Worm (Caenorhabditis elegans) whole organism, L2 larva: Measurements from ENCODE around the gene srw-20.

Source experiments
- C34F6.9 ChIP-seq: fragments of 150-350 bp; optimal IDR thresholded peaks from 2 replicates; lab custom pipeline; 2014; ENCODE audit warnings: missing biosample characterization, missing genetic modification characterization
- F13H6.1 ChIP-seq: sonication (generic microtip); optimal IDR thresholded peaks from 2 replicates; lab custom pipeline; 2016; ENCODE audit warnings: missing genetic modification characterization, missing compliant biosample characterization
- R02D3.7 ChIP-seq: fragments of 150-350 bp; optimal IDR thresholded peaks from 2 replicates; lab custom pipeline; 2014; ENCODE audit warnings: missing biosample characterization, missing genetic modification characterization
- ZK546.5 ChIP-seq: sonication (generic microtip); optimal IDR thresholded peaks from 2 replicates; lab custom pipeline; 2017; ENCODE audit warnings: missing biosample characterization, missing genetic modification characterization
- alr-1 ChIP-seq: fragments of 150-350 bp; optimal IDR thresholded peaks from 2 replicates; lab custom pipeline; 2014; ENCODE audit warnings: missing biosample characterization, missing genetic modification characterization
- ama-1 ChIP-seq: fragments of 150-350 bp; optimal IDR thresholded peaks from 2 replicates; lab custom pipeline; 2018; ENCODE audit warnings: inconsistent platforms
- ceh-82 ChIP-seq: fragments of 150-350 bp; optimal IDR thresholded peaks from 2 replicates; lab custom pipeline; 2014; ENCODE audit warnings: missing biosample characterization, missing genetic modification characterization
- crh-2 ChIP-seq: sonication (generic microtip); optimal IDR thresholded peaks from 2 replicates; lab custom pipeline; 2017; ENCODE audit warnings: missing biosample characterization, missing genetic modification characterization
- dmd-4 ChIP-seq: sonication (generic microtip); optimal IDR thresholded peaks from 2 replicates; lab custom pipeline; 2017; ENCODE audit warnings: missing biosample characterization, missing genetic modification characterization
- egl-27 ChIP-seq: sonication (generic microtip); optimal IDR thresholded peaks from 3 replicates; lab custom pipeline; 2017; ENCODE audit warnings: missing biosample characterization, missing genetic modification reagents, missing genetic modification characterization
- fos-1 ChIP-seq: fragments of 150-350 bp; optimal IDR thresholded peaks from 2 replicates; lab custom pipeline; 2014; ENCODE audit warnings: missing biosample characterization, missing genetic modification characterization
- gmeb-1 ChIP-seq: fragments of 150-350 bp; optimal IDR thresholded peaks from 2 replicates; lab custom pipeline; 2014; ENCODE audit warnings: missing biosample characterization, missing genetic modification characterization
- lin-13 ChIP-seq: fragments of 150-350 bp; optimal IDR thresholded peaks from 2 replicates; lab custom pipeline; 2014; ENCODE audit warnings: missing biosample characterization, missing genetic modification reagents, missing genetic modification characterization
- lin-39 ChIP-seq: fragments of 150-350 bp; optimal IDR thresholded peaks from 2 replicates; lab custom pipeline; 2014; ENCODE audit warnings: missing biosample characterization, missing genetic modification reagents, missing genetic modification characterization
- lsy-2 ChIP-seq, 2 experiments: fragments of 150-350 bp in 1 of 2; sonication (generic microtip) in 1 of 2; optimal IDR thresholded peaks; 2 replicates each; lab custom pipeline; 2014 to 2017; ENCODE audit warnings: missing biosample characterization in 2 of 2, missing genetic modification characterization in 2 of 2
- mbf-1 ChIP-seq: sonication (generic microtip); optimal IDR thresholded peaks from 2 replicates; lab custom pipeline; 2017; ENCODE audit warnings: missing biosample characterization, missing genetic modification characterization
- nhr-11 ChIP-seq: fragments of 150-350 bp; optimal IDR thresholded peaks from 2 replicates; lab custom pipeline; 2014; ENCODE audit warnings: missing biosample characterization, missing genetic modification characterization
- nhr-12 ChIP-seq: fragments of 150-350 bp; optimal IDR thresholded peaks from 2 replicates; lab custom pipeline; 2014; ENCODE audit warnings: missing biosample characterization, missing genetic modification characterization
- nhr-129 ChIP-seq: fragments of 150-350 bp; optimal IDR thresholded peaks from 2 replicates; lab custom pipeline; 2014; ENCODE audit warnings: missing biosample characterization, missing genetic modification characterization
- nhr-237 ChIP-seq: fragments of 150-350 bp; optimal IDR thresholded peaks from 2 replicates; lab custom pipeline; 2014; ENCODE audit warnings: missing biosample characterization, missing genetic modification characterization
- nhr-6 ChIP-seq: fragments of 150-350 bp; optimal IDR thresholded peaks from 2 replicates; lab custom pipeline; 2014; ENCODE audit warnings: missing biosample characterization, missing genetic modification characterization
- nhr-77 ChIP-seq: fragments of 150-350 bp; optimal IDR thresholded peaks from 2 replicates; lab custom pipeline; 2014; ENCODE audit warnings: missing biosample characterization, missing genetic modification characterization
- peb-1 ChIP-seq: fragments of 150-350 bp; optimal IDR thresholded peaks from 2 replicates; lab custom pipeline; 2014; ENCODE audit warnings: missing biosample characterization, missing genetic modification characterization
- sem-4 ChIP-seq: fragments of 150-350 bp; optimal IDR thresholded peaks from 2 replicates; lab custom pipeline; 2014; ENCODE audit warnings: missing biosample characterization, missing genetic modification reagents, missing genetic modification characterization
- skn-1 ChIP-seq: sonication (generic microtip); optimal IDR thresholded peaks from 2 replicates; lab custom pipeline; 2017; ENCODE audit warnings: missing biosample characterization, missing genetic modification characterization
- sma-3 ChIP-seq: sonication (generic microtip); optimal IDR thresholded peaks from 2 replicates; lab custom pipeline; 2016; ENCODE audit warnings: missing genetic modification reagents, missing genetic modification characterization, missing compliant biosample characterization
- zag-1 ChIP-seq: fragments of 150-350 bp; optimal IDR thresholded peaks from 2 replicates; lab custom pipeline; 2014; ENCODE audit warnings: missing biosample characterization, missing genetic modification characterization
- ztf-11 ChIP-seq: sonication (generic microtip); optimal IDR thresholded peaks from 2 replicates; lab custom pipeline; 2017; ENCODE audit warnings: missing biosample characterization, missing genetic modification characterization
- ztf-4 ChIP-seq: fragments of 150-350 bp; optimal IDR thresholded peaks from 2 replicates; lab custom pipeline; 2014; ENCODE audit warnings: missing biosample characterization, missing genetic modification characterization

Gene srw-20

ce11 chrV:17059987-17060386, 19.7 kb downstream of the srw-20 start, which contains the start of gene sri-66:
Gene sri-66, plus strand, starts transcription at chrV:17060287.
- TF ChIP-seq nhr-11 (tag; lab: Kevin White, UChicago): no peak
- no peak for TF ChIP-seq nhr-12 (tag; lab: Kevin White, UChicago)
- no peak for TF ChIP-seq sem-4 (tag; lab: Kevin White, UChicago)
- no peak for TF ChIP-seq nhr-237 (tag; lab: Kevin White, UChicago)
- TF ChIP-seq ZK546.5: no peak
- no peak for TF ChIP-seq nhr-6 (tag; lab: Kevin White, UChicago)
- TF ChIP-seq zag-1 (tag; lab: Kevin White, UChicago): no peak
- no peak for TF ChIP-seq sma-3 (GFP tag; lab: Kevin White, UChicago)
- no peak for TF ChIP-seq crh-2 (tag; lab: Kevin White, UChicago)
- no peak for TF ChIP-seq fos-1 (tag; lab: Kevin White, UChicago)
- no peak for TF ChIP-seq gmeb-1 (tag; lab: Kevin White, UChicago)
- no peak for TF ChIP-seq F13H6.1
- no peak for TF ChIP-seq lsy-2 (tag; optimal IDR thresholded peaks at IDR 0.05; lab: Kevin White, UChicago)
- no peak for TF ChIP-seq dmd-4 (tag; lab: Kevin White, UChicago)
- no peak for TF ChIP-seq nhr-77
- TF ChIP-seq lin-13 (GFP tag; lab: Kevin White, UChicago): no peak
- TF ChIP-seq nhr-129: no peak
- TF ChIP-seq mbf-1 (tag; lab: Kevin White, UChicago): no peak
- TF ChIP-seq, all 48 proteins: peak for 0

- TF ChIP-seq skn-1 (no peak), ama-1 (lab: Kevin White, UChicago) (no peak), egl-27 (tag; lab: Kevin White, UChicago) (no peak), nhr-237 (tag; lab: Kevin White, UChicago) (no peak), R02D3.7 (tag; lab: Kevin White, UChicago) (no peak)
Measured at ce11 chrV:17044500-17044899, 35.2 kb downstream of the srw-20 start, which contains the start of gene F28B1.2. Gene F28B1.2, plus strand, starts transcription at chrV:17044800.

ce11 chrV:17042263-17042662, 37.4 kb downstream of the srw-20 start, which contains the start of gene hpo-33:
Gene hpo-33, plus strand, starts transcription at chrV:17042563.
- no peak for TF ChIP-seq crh-2 (tag; lab: Kevin White, UChicago)
- TF ChIP-seq ceh-82 (tag; lab: Kevin White, UChicago): no peak
- TF ChIP-seq peb-1 (tag; lab: Kevin White, UChicago): no peak
- TF ChIP-seq alr-1: no peak
- no peak for TF ChIP-seq lsy-2 (tag; optimal IDR thresholded peaks at IDR 0.05; lab: Kevin White, UChicago)
- TF ChIP-seq ztf-4: no peak
- TF ChIP-seq F13H6.1: no peak

- no peak for TF ChIP-seq ztf-11 (tag; lab: Kevin White, UChicago)
- TF ChIP-seq mbf-1 (tag; lab: Kevin White, UChicago): no peak
- TF ChIP-seq C34F6.9 (tag; lab: Kevin White, UChicago): no peak
- TF ChIP-seq R02D3.7 (tag; lab: Kevin White, UChicago): no peak
- no peak for TF ChIP-seq ama-1 (lab: Kevin White, UChicago)
- TF ChIP-seq sma-3 (GFP tag; lab: Kevin White, UChicago): no peak
- no peak for TF ChIP-seq alr-1
- TF ChIP-seq ZK546.5: no peak
Measured at ce11 chrV:17035850-17036249, 43.8 kb downstream of the srw-20 start, which contains the start of gene srz-94. Gene srz-94, minus strand, starts transcription at chrV:17035950.

ce11 chrV:17030430-17030829, 49.3 kb downstream of the srw-20 start:
- TF ChIP-seq lin-39 (tag; lab: Kevin White, UChicago) (no peak), nhr-12 (tag; lab: Kevin White, UChicago) (no peak)
